Worm (Caenorhabditis elegans): ENCODE results near the gene vps-22.

DNA sequence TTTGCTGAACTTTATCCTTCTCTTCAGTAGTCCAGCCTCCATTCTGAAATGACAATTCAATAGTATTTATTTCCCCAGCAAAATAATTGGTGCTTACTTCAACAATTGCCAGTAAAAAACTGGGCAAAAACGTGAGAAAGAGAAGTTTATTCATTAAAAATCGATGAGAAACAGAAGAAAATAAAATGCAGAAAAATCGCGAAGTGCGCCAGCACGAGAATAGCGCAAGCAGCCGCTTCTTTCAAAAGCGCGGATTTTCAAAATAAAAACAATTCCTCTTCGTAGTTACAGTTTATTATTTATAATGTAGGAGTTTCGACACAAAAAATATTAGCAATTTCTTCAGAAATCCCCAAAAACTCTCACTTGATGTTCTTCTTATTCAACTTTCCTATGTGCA lies 593 bp upstream of the vps-22 start, which contains the start of gene C27F2.9:
- TF ChIP-seq aly-2 (tag; optimal IDR thresholded peaks at IDR 0.05) (no peak), nhr-6 (tag; optimal IDR thresholded peaks at IDR 0.05) (peak; percentile 72), nhr-11 (tag; optimal IDR thresholded peaks at IDR 0.05) (no peak), nhr-77 (tag; optimal IDR thresholded peaks at IDR 0.05) (peak; percentile 76), zag-1 (tag; optimal IDR thresholded peaks at IDR 0.05) (peak; percentile 40), snpc-4 (tag; optimal IDR thresholded peaks at IDR 0.05) (peak; percentile 71), lin-13 (GFP tag; optimal IDR thresholded peaks at IDR 0.05) (peak; percentile 89), lin-11 (tag; optimal IDR thresholded peaks at IDR 0.05) (peak; percentile 62)

Data from whole organism, L2 larva.